Worm (Caenorhabditis elegans) whole organism, late embryonic: Measurements from ENCODE around the gene ckc-1.

Source experiments
- ama-1 ChIP-seq: fragments of 150-350 bp; optimal IDR thresholded peaks from 2 replicates; lab custom pipeline; 2014
- ceh-18 ChIP-seq: sonication (generic microtip); optimal IDR thresholded peaks from 2 replicates; lab custom pipeline; 2016; ENCODE audit warnings: missing genetic modification characterization, missing compliant biosample characterization
- ceh-34 ChIP-seq: sonication (generic microtip); optimal IDR thresholded peaks from 2 replicates; lab custom pipeline; 2016; ENCODE audit warnings: mild to moderate bottlenecking, missing genetic modification characterization, missing compliant biosample characterization
- dmd-4 ChIP-seq: sonication (generic microtip); optimal IDR thresholded peaks from 2 replicates; lab custom pipeline; 2016; ENCODE audit warnings: borderline replicate concordance, missing genetic modification characterization, missing compliant biosample characterization
- fkh-10 ChIP-seq: fragments of 150-350 bp; optimal IDR thresholded peaks from 2 replicates; lab custom pipeline; 2014; ENCODE audit warnings: missing biosample characterization, missing genetic modification reagents, missing genetic modification characterization
- lim-6 ChIP-seq: sonication (generic microtip); optimal IDR thresholded peaks from 2 replicates; lab custom pipeline; 2016; ENCODE audit warnings: missing genetic modification characterization, missing compliant biosample characterization
- pax-1 ChIP-seq: fragments of 150-350 bp; optimal IDR thresholded peaks from 2 replicates; lab custom pipeline; 2014; ENCODE audit warnings: missing biosample characterization, missing genetic modification characterization
- pha-2 ChIP-seq: sonication (generic microtip); optimal IDR thresholded peaks from 2 replicates; lab custom pipeline; 2017; ENCODE audit warnings: mild to moderate bottlenecking, missing genetic modification characterization, missing compliant biosample characterization
- pqm-1 ChIP-seq: sonication (generic microtip); optimal IDR thresholded peaks from 2 replicates; lab custom pipeline; 2016; ENCODE audit warnings: missing genetic modification characterization, missing compliant biosample characterization
- sox-4 ChIP-seq: sonication (generic microtip); optimal IDR thresholded peaks from 2 replicates; lab custom pipeline; 2017; ENCODE audit warnings: mild to moderate bottlenecking, missing genetic modification characterization, inconsistent platforms, missing compliant biosample characterization
- tbx-2 ChIP-seq: sonication (generic microtip); optimal IDR thresholded peaks from 2 replicates; lab custom pipeline; 2016; ENCODE audit warnings: missing genetic modification characterization, missing compliant biosample characterization
- unc-42 ChIP-seq: sonication (generic microtip); optimal IDR thresholded peaks from 2 replicates; lab custom pipeline; 2016; ENCODE audit warnings: missing genotype, missing genetic modification characterization, missing compliant biosample characterization
- ztf-16 ChIP-seq: sonication (generic microtip); optimal IDR thresholded peaks from 2 replicates; lab custom pipeline; 2017; ENCODE audit warnings: missing genetic modification characterization, missing compliant biosample characterization

DNA sequence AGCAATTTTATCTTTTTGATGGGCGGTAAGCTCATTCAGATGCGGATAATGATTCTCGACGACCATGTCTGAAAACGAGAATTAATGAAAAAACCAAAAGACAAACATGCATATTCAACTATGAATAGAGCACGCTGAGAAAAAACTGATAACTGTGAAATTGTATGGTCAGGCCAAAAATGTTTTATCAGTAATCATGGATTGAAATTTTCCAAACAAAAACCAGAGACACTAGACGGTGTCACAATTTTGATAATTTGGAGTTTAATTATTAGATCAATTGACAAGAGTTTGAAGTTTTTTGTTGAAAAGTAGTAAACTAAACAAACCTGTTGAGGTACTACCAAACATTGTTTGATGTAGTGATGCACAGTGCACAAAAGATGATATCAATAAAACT lies 24.0 kb downstream of the ckc-1 start, which contains the start of gene cgr-1:
- TF ChIP-seq lim-6 (tag; lab: Kevin White, UChicago): no peak
- TF ChIP-seq sox-4 (tag; lab: Kevin White, UChicago): no peak
- TF ChIP-seq pqm-1 (tag; lab: Kevin White, UChicago): no peak
- TF ChIP-seq dmd-4 (tag; lab: Kevin White, UChicago): no peak
- no peak for TF ChIP-seq pha-2
- no peak for TF ChIP-seq ceh-34 (tag; lab: Kevin White, UChicago)
- no peak for TF ChIP-seq unc-42
- no peak for TF ChIP-seq ztf-16 (tag; lab: Kevin White, UChicago)
- no peak for TF ChIP-seq tbx-2 (tag; lab: Kevin White, UChicago)
- no peak for TF ChIP-seq ama-1 (lab: Kevin White, UChicago)
- TF ChIP-seq pax-1: no peak
- TF ChIP-seq ceh-18 (tag; lab: Kevin White, UChicago): no peak
- TF ChIP-seq fkh-10 (GFP tag; lab: Kevin White, UChicago): no peak
